Worm (Caenorhabditis elegans): Measurements from ENCODE around the gene H05C05.1.

Gene H05C05.1

DNA sequence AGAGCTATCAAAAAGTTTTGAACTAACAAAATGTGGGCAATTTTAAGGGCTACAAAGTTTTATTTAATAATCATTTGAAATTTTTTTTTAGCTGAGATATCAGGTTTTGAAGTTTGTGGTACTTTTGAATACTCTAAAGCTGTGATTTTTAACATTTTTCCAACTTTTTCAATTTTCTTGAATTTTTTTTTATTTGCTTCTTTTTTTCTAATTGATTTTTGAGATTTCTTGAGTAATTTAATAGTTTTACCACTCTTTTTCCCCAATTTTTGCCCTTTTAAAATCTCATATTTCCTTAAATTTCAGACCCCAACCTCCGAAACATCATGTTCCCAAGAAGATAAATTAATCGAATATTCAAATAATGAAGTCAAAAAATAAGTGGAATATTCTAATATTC is 36.3 kb upstream of the H05C05.1 start, which contains the start of gene cdh-1:
Gene cdh-1 (plus strand): TSS at position 301 of the 400 bp plus-strand sequence.
- TF ChIP-seq ahr-1 (tag; optimal IDR thresholded peaks at IDR 0.05): no peak
- no peak for TF ChIP-seq pat-9 (tag; optimal IDR thresholded peaks at IDR 0.05)
- no peak for TF ChIP-seq unc-3 (GFP tag; conservative IDR thresholded peaks at IDR 0.05)
- TF ChIP-seq unc-3 (tag; optimal IDR thresholded peaks at IDR 0.05): no peak
- no peak for TF ChIP-seq pqm-1 (tag; optimal IDR thresholded peaks at IDR 0.05)

DNA sequence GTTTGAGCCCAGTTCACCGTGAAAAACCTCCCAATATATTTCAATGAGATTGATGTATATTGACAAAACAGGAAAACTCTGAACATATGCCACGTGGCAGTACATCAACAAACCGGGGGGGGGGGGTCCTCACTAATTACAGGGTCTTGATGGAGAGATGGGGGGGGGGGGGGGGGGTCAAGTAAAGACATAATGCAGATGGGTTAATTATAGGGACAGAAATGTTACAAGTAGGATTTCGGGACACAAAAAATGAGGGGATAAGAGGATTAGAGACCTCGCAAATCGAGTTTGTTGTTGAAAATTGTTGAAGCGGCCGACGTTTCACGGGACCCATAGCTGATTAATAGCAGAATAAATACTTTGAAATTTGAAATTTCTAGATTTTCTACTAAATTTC is 34.0 kb upstream of the H05C05.1 start:
- TF ChIP-seq ahr-1 (tag; optimal IDR thresholded peaks at IDR 0.05): no peak
- no peak for TF ChIP-seq ceh-34 (tag; optimal IDR thresholded peaks at IDR 0.05)
- no peak for TF ChIP-seq dmd-4 (tag; optimal IDR thresholded peaks at IDR 0.05; ENCODE audit: borderline replicate concordance)
- no peak for TF ChIP-seq hlh-30 (tag; optimal IDR thresholded peaks at IDR 0.05; ENCODE audit: insufficient read depth)
- TF ChIP-seq ceh-45 (GFP tag; IDR thresholded peaks at IDR 0.05): no peak
- TF ChIP-seq dve-1 (tag; optimal IDR thresholded peaks at IDR 0.05): no peak
- TF ChIP-seq odd-2 (tag; optimal IDR thresholded peaks at IDR 0.05): no peak
- no peak for TF ChIP-seq fkh-6 (tag; optimal IDR thresholded peaks at IDR 0.05)
- TF ChIP-seq unc-86 (tag; optimal IDR thresholded peaks at IDR 0.05): no peak
- TF ChIP-seq K09A11.1 (tag; optimal IDR thresholded peaks at IDR 0.05; ENCODE audit: insufficient read depth): no peak
- no peak for TF ChIP-seq sdc-2 (tag; optimal IDR thresholded peaks at IDR 0.05)

DNA sequence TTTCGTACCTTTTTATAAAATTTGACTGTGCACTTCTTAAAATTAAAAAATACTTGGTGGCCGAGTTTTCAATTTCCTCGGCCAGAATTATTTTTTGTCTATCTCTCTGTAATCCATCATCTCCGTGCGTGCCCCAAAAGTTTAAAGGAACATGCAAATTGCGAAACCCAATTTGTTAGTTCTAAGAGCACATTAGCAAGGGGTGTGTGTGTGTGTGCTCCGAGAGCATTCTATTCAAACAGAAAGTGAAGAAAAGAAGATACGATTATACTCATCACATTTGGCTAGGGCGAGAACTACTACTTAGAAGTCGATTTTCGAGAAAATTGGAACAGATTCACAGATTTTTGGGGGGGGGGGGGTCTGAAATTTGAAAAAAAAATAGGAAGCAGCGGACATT is 32.9 kb upstream of the H05C05.1 start:
- peak; percentile 46 for TF ChIP-seq fkh-10 (GFP tag; optimal IDR thresholded peaks at IDR 0.05)
- no peak for TF ChIP-seq pqm-1 (tag; optimal IDR thresholded peaks at IDR 0.05)
- peak; percentile 13 for TF ChIP-seq ceh-31 (tag; optimal IDR thresholded peaks at IDR 0.05)
- peak; percentile 99 for TF ChIP-seq unc-42 (tag; optimal IDR thresholded peaks at IDR 0.05)
- TF ChIP-seq K02D7.2 (tag; optimal IDR thresholded peaks at IDR 0.05): no peak

DNA sequence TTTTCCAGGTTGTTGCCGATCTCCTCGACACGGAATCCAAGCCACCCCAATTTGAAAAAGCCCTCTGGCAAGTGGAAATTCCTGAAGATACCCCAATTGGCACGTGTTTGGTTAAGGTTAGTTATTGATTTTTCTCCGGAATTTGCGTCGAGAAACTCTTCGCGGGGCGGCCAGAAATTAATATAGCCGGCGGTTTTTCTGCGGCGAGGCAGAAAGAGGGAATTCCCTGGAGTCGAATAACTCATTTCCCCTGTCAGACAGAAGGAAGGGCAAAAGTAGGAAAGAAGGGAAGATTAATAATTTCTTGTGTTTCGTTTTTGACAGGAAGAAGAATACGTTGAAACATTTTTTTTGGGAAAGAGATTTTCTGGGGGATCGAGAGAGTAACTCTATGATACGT is 28.3 kb upstream of the H05C05.1 start:
- TF ChIP-seq unc-3 (GFP tag; conservative IDR thresholded peaks at IDR 0.05) (0 out of 2 replicates have a peak, but pooled peaks have one; percentile 5), unc-3 (tag; optimal IDR thresholded peaks at IDR 0.05) (no peak), pha-2 (tag; optimal IDR thresholded peaks at IDR 0.05) (no peak)

DNA sequence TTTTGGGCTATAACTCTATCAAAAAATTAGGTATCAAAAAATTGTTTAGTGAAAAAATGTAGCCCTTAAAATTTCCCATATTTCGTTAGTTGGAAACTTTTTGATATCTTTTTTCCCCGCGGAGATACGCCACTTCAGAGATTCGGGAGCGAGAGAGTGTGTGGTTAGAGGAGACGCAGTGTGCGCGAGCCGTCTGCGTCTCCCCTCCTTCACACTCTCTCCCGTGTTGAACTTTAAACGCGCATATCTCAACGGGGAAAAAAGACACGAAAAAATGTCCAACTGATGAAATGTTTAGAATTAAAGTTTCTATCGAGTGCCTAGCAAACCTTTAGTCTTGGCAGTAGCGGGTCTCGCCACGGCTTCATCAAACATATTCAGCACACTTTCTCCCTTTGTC is 26.6 kb upstream of the H05C05.1 start:
- TF ChIP-seq ceh-9 (tag; optimal IDR thresholded peaks at IDR 0.05): no peak
- no peak for TF ChIP-seq ztf-16 (tag; optimal IDR thresholded peaks at IDR 0.05)
- no peak for TF ChIP-seq ttx-3 (tag; optimal IDR thresholded peaks at IDR 0.05)
- no peak for TF ChIP-seq ceh-45 (GFP tag; IDR thresholded peaks at IDR 0.05)
- no peak for TF ChIP-seq fkh-6 (tag; optimal IDR thresholded peaks at IDR 0.05)
- no peak for TF ChIP-seq hlh-15 (tag; optimal IDR thresholded peaks at IDR 0.05)
- TF ChIP-seq unc-86 (tag; optimal IDR thresholded peaks at IDR 0.05): no peak
- TF ChIP-seq pax-1 (tag; optimal IDR thresholded peaks at IDR 0.05): no peak
- no peak for TF ChIP-seq hlh-6 (tag; optimal IDR thresholded peaks at IDR 0.05)
- TF ChIP-seq elt-2 (tag; optimal IDR thresholded peaks at IDR 0.05): no peak
- no peak for TF ChIP-seq ahr-1 (tag; optimal IDR thresholded peaks at IDR 0.05)
- TF ChIP-seq sdc-2 (tag; optimal IDR thresholded peaks at IDR 0.05): no peak
- no peak for TF ChIP-seq nfya-1 (tag; optimal IDR thresholded peaks at IDR 0.05)

DNA sequence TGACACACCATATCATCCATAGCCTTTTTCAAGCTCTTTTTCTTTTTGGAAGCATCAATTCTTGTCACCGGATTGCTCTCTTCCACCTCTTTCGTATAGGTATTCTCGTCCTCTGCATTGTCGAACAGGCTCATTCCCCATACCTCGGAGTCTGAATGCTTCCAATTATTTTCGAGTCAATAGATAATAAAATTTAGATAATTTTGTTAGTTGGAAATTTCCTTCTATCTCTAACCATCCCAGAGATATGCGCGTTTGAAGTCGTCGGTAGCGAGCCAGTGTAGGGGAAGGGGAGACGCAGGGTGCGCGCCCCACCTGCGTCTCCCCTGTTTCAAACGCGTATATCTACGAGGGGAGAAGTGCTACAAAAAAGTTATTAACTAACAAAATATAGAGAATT is 26.1 kb upstream of the H05C05.1 start:
- TF ChIP-seq ets-4 (tag; optimal IDR thresholded peaks at IDR 0.05): no peak
- TF ChIP-seq ceh-22 (tag; optimal IDR thresholded peaks at IDR 0.05): no peak
- TF ChIP-seq hlh-13 (GFP tag; optimal IDR thresholded peaks at IDR 0.05): no peak
- peak; percentile 74 for TF ChIP-seq unc-42 (tag; optimal IDR thresholded peaks at IDR 0.05)
- TF ChIP-seq che-1 (tag; optimal IDR thresholded peaks at IDR 0.05): no peak
